Worm (Caenorhabditis elegans) whole organism, L2 larva: ENCODE results near the gene ttr-37.
A peak's percentile ranks its signal among the peaks of the same experiment; 100 is the strongest.

Experiments used
- elt-1 ChIP-seq: fragments of 150-350 bp; optimal IDR thresholded peaks from 2 replicates; lab custom pipeline; 2014; ENCODE audit warnings: missing biosample characterization, missing genetic modification characterization
- lin-11 ChIP-seq: fragments of 150-350 bp; sonication (generic microtip); optimal IDR thresholded peaks from 2 replicates; lab custom pipeline; 2014; ENCODE audit warnings: missing biosample characterization, missing genetic modification characterization, inconsistent platforms, mixed read lengths
- nhr-25 ChIP-seq: fragments of 150-350 bp; sonication (generic microtip); optimal IDR thresholded peaks from 3 replicates; lab custom pipeline; 2014; ENCODE audit warnings: missing biosample characterization, missing genetic modification characterization
- zag-1 ChIP-seq: fragments of 150-350 bp; optimal IDR thresholded peaks from 2 replicates; lab custom pipeline; 2014; ENCODE audit warnings: missing biosample characterization, missing genetic modification characterization

ce11 chrX:1338906-1339673 is 2.1 kb upstream of the ttr-37 start:
- TF ChIP-seq lin-11 (tag; lab: Kevin White, UChicago), result no peak
- TF ChIP-seq nhr-25 (tag; lab: Kevin White, UChicago), result peak; percentile 29
- no peak for TF ChIP-seq elt-1 (tag; lab: Kevin White, UChicago)
- no peak for TF ChIP-seq zag-1 (tag; lab: Kevin White, UChicago)
